Fruit fly (Drosophila melanogaster) whole organism, pupa: ENCODE data around the gene CG14252.

Experiments used
- CG12605 ChIP-seq: fragments of 200-800 bp; sonication (Bioruptor generic); IDR thresholded peaks from 2 replicates; pipeline ENCODE4 v1.3.6; 2022; ENCODE audit warnings: missing biosample characterization, missing genetic modification characterization
- CG13204 ChIP-seq: fragments of 200-800 bp; sonication (Bioruptor generic); optimal IDR thresholded peaks from 2 replicates; lab custom pipeline; 2018; ENCODE audit warnings: missing biosample characterization, mild to moderate bottlenecking, missing genetic modification characterization, moderate library complexity
- EcR ChIP-seq: fragments of 200-800 bp; sonication (Bioruptor generic); optimal IDR thresholded peaks from 3 replicates; lab custom pipeline; 2019; ENCODE audit warnings: missing biosample characterization, missing genetic modification characterization, mild to moderate bottlenecking, moderate library complexity, missing genetic modification reagents

DNA sequence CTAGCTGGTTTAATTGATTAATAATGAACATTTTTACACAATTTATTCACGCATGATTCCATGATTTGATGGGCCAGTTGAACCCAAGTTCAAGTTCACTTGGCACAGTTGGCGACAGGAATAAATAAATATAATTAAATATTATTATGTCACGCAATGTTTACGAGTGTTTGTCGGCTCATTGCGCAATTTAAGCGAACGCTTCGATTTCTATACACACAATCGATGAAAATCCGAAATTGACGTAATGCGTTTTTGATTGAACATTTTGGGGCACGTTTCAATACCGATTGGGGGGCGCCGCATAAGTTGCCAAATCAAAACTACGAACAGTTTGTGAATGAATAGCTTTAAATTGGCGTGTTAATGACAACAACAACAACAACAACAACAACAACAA, 48.0 kb upstream of the CG14252 start:
- TF ChIP-seq CG13204 (GFP tag; lab: Kevin White, UChicago) (no peak), CG12605 (no peak), EcR (GFP tag; lab: Kevin White, UChicago) (no peak)
